Worm (Caenorhabditis elegans) whole organism, L4 larva: ENCODE data around the gene str-45.

Experiments
- mep-1 ChIP-seq: fragments of 150-350 bp; sonication (generic microtip); optimal IDR thresholded peaks from 3 replicates; lab custom pipeline; 2014; ENCODE audit warnings: missing biosample characterization, missing genetic modification characterization
- nhr-28 ChIP-seq: fragments of 150-350 bp; optimal IDR thresholded peaks from 2 replicates; lab custom pipeline; 2014; ENCODE audit warnings: missing biosample characterization, missing genetic modification characterization

- no peak for TF ChIP-seq mep-1 (tag; lab: Kevin White, UChicago)
- peak; percentile 19 for TF ChIP-seq nhr-28 (tag; lab: Kevin White, UChicago)
Measured at ce11 chrV:15175459-15175858, 16.7 kb downstream of the str-45 start, which contains the start of gene clec-47.
